Fruit fly (Drosophila melanogaster): Measurements from ENCODE around the gene Samuel.

The Samuel gene

dm6 chr2L:10964493-10964892 is 102.3 kb downstream of the Samuel start:
- TF ChIP-seq psq (optimal IDR thresholded peaks at IDR 0.05) (no peak), EcR (GFP tag; optimal IDR thresholded peaks at IDR 0.05) (no peak), usp (GFP tag; optimal IDR thresholded peaks at IDR 0.05) (no peak), Dll (optimal IDR thresholded peaks at IDR 0.05) (no peak), pan (optimal IDR thresholded peaks at IDR 0.05) (no peak), CG8478 (optimal IDR thresholded peaks at IDR 0.05) (no peak)

- TF ChIP-seq EcR (GFP tag; optimal IDR thresholded peaks at IDR 0.05) (no peak), usp (GFP tag; optimal IDR thresholded peaks at IDR 0.05) (no peak), pan (optimal IDR thresholded peaks at IDR 0.05) (no peak), Dll (optimal IDR thresholded peaks at IDR 0.05) (no peak), CG8478 (optimal IDR thresholded peaks at IDR 0.05) (no peak), psq (optimal IDR thresholded peaks at IDR 0.05) (no peak)
Observed at dm6 chr2L:10963979-10964378, 102.8 kb downstream of the Samuel start, which contains the start of gene dpr2. dpr2 (minus strand) TSS chr2L:10964153.

Data from whole organism.